Fruit fly (Drosophila melanogaster): Measurements from ENCODE around the gene GatC.

Gene GatC

DNA sequence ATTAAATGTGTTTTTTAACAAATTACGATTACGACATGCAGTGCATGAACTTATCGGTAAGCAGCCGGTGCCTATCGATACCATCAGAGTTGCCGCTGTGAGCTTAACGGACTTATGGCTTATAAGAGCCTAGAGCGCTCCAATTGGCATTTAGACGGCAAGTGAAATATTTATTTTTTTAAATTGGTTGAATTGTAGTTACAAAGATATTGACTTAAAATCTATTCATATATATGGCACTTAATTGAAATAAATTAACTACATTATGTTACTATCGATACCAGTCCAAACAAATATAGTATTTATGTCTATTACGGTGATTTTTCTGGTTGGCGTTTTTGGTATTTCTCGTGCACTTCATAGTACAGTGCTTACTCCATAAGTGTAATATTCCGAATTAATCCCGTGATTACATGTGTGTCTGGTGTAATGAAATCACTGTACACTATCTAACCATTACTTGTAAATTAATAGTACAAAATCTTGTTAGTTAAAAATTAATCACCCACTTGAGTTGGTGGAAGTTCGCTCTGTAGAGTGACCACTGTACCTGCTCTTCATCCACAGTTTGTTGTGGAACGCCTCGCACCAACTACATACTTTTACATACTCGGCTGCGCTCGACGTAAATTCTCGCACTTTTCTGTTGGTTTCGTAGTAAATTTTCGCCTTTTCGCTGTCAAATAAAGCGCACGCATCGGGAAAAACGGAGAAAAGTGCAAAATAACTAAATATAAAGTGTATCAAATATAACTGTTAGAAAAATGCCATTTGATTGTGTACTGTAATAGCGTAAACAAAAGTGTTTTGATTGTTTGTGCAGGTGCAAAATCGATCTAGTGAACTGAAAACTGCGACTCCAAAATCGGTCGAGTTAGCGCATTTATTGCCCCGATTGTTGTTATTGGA lies 2.4 kb upstream of the GatC start, which contains the start of the genes mRpS23 and CenG1A (continued):
- TF ChIP-seq CG8359 (GFP tag; optimal IDR thresholded peaks at IDR 0.05; ENCODE audit: borderline replicate concordance) (peak; percentile 97), Fer1 (GFP tag; optimal IDR thresholded peaks at IDR 0.05) (peak; percentile 100), Lim3 (GFP tag; IDR thresholded peaks at IDR 0.05) (peak; percentile 99), CG10654 (GFP tag; optimal IDR thresholded peaks at IDR 0.05) (peak; percentile 100), Camta (GFP tag; optimal IDR thresholded peaks at IDR 0.05) (peak; percentile 99), Hsf (GFP tag; optimal IDR thresholded peaks at IDR 0.05) (peak; percentile 100), cg (GFP tag; optimal IDR thresholded peaks at IDR 0.05) (peak; percentile 14), HLHmδ (GFP tag; optimal IDR thresholded peaks at IDR 0.05) (peak; percentile 86), CG17361 (GFP tag; IDR thresholded peaks at IDR 0.05) (peak; percentile 99), Oaz (GFP tag; IDR thresholded peaks at IDR 0.05) (peak; percentile 100), fd3F (GFP tag; optimal IDR thresholded peaks at IDR 0.05) (peak; percentile 100), stc (GFP tag; IDR thresholded peaks at IDR 0.05) (peak; percentile 100), CG17186 (GFP tag; optimal IDR thresholded peaks at IDR 0.05) (peak; percentile 98), ab (GFP tag; optimal IDR thresholded peaks at IDR 0.05) (peak; percentile 99), BEAF-32 (GFP tag; optimal IDR thresholded peaks at IDR 0.05) (peak; percentile 92), ind (GFP tag; optimal IDR thresholded peaks at IDR 0.05) (peak; percentile 100), kni (GFP tag; optimal IDR thresholded peaks at IDR 0.05) (peak; percentile 94), CG2202 (tag; optimal IDR thresholded peaks at IDR 0.05) (peak; percentile 99), grn (GFP tag; optimal IDR thresholded peaks at IDR 0.05) (peak; percentile 95), CG32532 (GFP tag; IDR thresholded peaks at IDR 0.05) (peak; percentile 100), Aef1 (GFP tag; IDR thresholded peaks at IDR 0.05) (peak; percentile 100), CG9932 (GFP tag; IDR thresholded peaks at IDR 0.05) (peak; percentile 100), CG30020 (tag; optimal IDR thresholded peaks at IDR 0.05) (peak; percentile 92), Fer3 (tag; optimal IDR thresholded peaks at IDR 0.05) (peak; percentile 100), CG13296 (GFP tag; optimal IDR thresholded peaks at IDR 0.05) (peak; percentile 100), nau (GFP tag; optimal IDR thresholded peaks at IDR 0.05) (peak; percentile 100), CG30403 (GFP tag; optimal IDR thresholded peaks at IDR 0.05) (peak; percentile 100), CG17328 (GFP tag; IDR thresholded peaks at IDR 0.05) (peak; percentile 100), Mrtf (GFP tag; IDR thresholded peaks at IDR 0.05) (peak; percentile 100), Dp (GFP tag; optimal IDR thresholded peaks at IDR 0.05) (peak; percentile 60), eyg (GFP tag; optimal IDR thresholded peaks at IDR 0.05) (peak; percentile 99), BtbVII (GFP tag; optimal IDR thresholded peaks at IDR 0.05) (peak; percentile 100), az2 (GFP tag; optimal IDR thresholded peaks at IDR 0.05) (peak; percentile 100), chm (GFP tag; IDR thresholded peaks at IDR 0.05) (peak; percentile 100), HHEX (GFP tag; optimal IDR thresholded peaks at IDR 0.05) (peak; percentile 100), her (GFP tag; optimal IDR thresholded peaks at IDR 0.05) (peak; percentile 98), salm (tag; optimal IDR thresholded peaks at IDR 0.05) (peak; percentile 100), TFAM (GFP tag; optimal IDR thresholded peaks at IDR 0.05) (peak; percentile 97), ci (GFP tag; IDR thresholded peaks at IDR 0.05) (peak; percentile 100), CG5245 (GFP tag; optimal IDR thresholded peaks at IDR 0.05) (peak; percentile 100), cato (GFP tag; optimal IDR thresholded peaks at IDR 0.05; ENCODE audit: borderline replicate concordance) (peak; percentile 100), CG18011 (GFP tag; optimal IDR thresholded peaks at IDR 0.05) (peak; percentile 94), tio (GFP tag; optimal IDR thresholded peaks at IDR 0.05) (no peak), Mes4 (GFP tag; optimal IDR thresholded peaks at IDR 0.05) (peak; percentile 100), CG4404 (GFP tag; IDR thresholded peaks at IDR 0.05) (peak; percentile 100), disco-r (GFP tag; optimal IDR thresholded peaks at IDR 0.05) (peak; percentile 99), twi (tag; optimal IDR thresholded peaks at IDR 0.05) (peak; percentile 98), CG10321 (GFP tag; IDR thresholded peaks at IDR 0.05) (peak; percentile 92), eve (GFP tag; optimal IDR thresholded peaks at IDR 0.05) (peak in 1 of 2 experiments; percentile 62)
